Worm (Caenorhabditis elegans) whole organism, L3 larva: ENCODE results near the gene ndx-6.

ENCODE experiments used
- fkh-10 ChIP-seq: sonication (generic microtip); optimal IDR thresholded peaks from 2 replicates; lab custom pipeline; 2017; ENCODE audit warnings: missing biosample characterization, missing genetic modification reagents, missing genetic modification characterization
- fos-1 ChIP-seq: fragments of 150-350 bp; optimal IDR thresholded peaks from 2 replicates; lab custom pipeline; 2014; ENCODE audit warnings: missing biosample characterization, missing genetic modification characterization
- nhr-12 ChIP-seq: fragments of 150-350 bp; optimal IDR thresholded peaks from 2 replicates; lab custom pipeline; 2014; ENCODE audit warnings: missing biosample characterization, missing genetic modification characterization
- snpc-4 ChIP-seq: fragments of 150-350 bp; optimal IDR thresholded peaks from 2 replicates; lab custom pipeline; 2014; ENCODE audit warnings: missing biosample characterization, missing genetic modification characterization
- unc-62 ChIP-seq: fragments of 150-350 bp; sonication (generic microtip); optimal IDR thresholded peaks from 4 replicates; lab custom pipeline; 2014; ENCODE audit warnings: missing biosample characterization, missing genetic modification reagents, missing genetic modification characterization
- ztf-11 ChIP-seq: fragments of 150-350 bp; optimal IDR thresholded peaks from 2 replicates; lab custom pipeline; 2014; ENCODE audit warnings: missing biosample characterization, missing genetic modification characterization

- TF ChIP-seq ztf-11 (tag; lab: Kevin White, UChicago) = no peak
- no peak for TF ChIP-seq fos-1 (tag; lab: Kevin White, UChicago)
- TF ChIP-seq nhr-12 (tag; lab: Kevin White, UChicago) = no peak
- TF ChIP-seq unc-62 (GFP tag; lab: Kevin White, UChicago) = no peak
- TF ChIP-seq fkh-10 (GFP tag; lab: Kevin White, UChicago) = no peak
- no peak for TF ChIP-seq snpc-4
Observed at ce11 chrII:5437586-5437985, 47.9 kb upstream of the ndx-6 start, which contains the start of gene F07F6.1.
